Fruit fly (Drosophila melanogaster) S2 (cell line): ENCODE measurements around the gene CG13449.

Experiments used
- CG8478 ChIP-seq: fragments of >200 bp; optimal IDR thresholded peaks from 2 replicates; lab custom pipeline; 2018
- CTCF ChIP-seq, 2 experiments: fragments of >200 bp; optimal IDR thresholded peaks; 2 replicates each; lab custom pipeline; 2018

DNA sequence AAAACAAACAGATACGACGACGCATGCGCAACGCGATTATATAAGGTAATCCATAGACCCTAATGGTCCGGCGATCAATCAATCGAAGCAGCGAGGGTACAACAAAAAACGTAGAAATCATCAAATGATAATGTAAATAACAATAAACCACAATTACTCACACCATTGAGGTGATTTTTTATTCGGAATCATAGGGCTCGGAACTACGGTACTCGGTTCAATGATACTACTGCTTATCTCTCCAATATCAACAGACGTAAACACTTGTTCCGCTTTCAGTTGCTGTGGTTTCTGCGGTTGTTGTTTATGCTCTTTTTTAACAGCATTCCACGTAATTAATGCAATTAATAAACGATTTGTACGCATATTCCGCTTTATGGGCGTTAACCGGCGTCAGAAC lies 14.7 kb downstream of the CG13449 start:
- TF ChIP-seq CTCF (optimal IDR thresholded peaks at IDR 0.05; lab: Kevin White, UChicago) (no peak), CG8478 (lab: Kevin White, UChicago) (no peak)
